Fruit fly (Drosophila melanogaster): Measurements from ENCODE around the gene CG14506.

dm6 chr3R:29277748-29278147, 19.2 kb downstream of the CG14506 start:
- TF ChIP-seq CG12605 (GFP tag; IDR thresholded peaks at IDR 0.05) (peak; percentile 66), Pif1B (GFP tag; optimal IDR thresholded peaks at IDR 0.05) (peak; percentile 60), CG13204 (GFP tag; optimal IDR thresholded peaks at IDR 0.05) (no peak), CG14655 (GFP tag; optimal IDR thresholded peaks at IDR 0.05) (peak; percentile 77), CG10348 (GFP tag; IDR thresholded peaks at IDR 0.05) (no peak), Ets98B (GFP tag; IDR thresholded peaks at IDR 0.05) (peak; percentile 49; the same call in 1 of the 2 replicates), gl (tag; optimal IDR thresholded peaks at IDR 0.05) (peak; percentile 51), CG4496 (GFP tag; IDR thresholded peaks at IDR 0.05) (peak; percentile 43; the same call in 1 of the 3 replicates)

Data from whole organism, pupa.